Worm (Caenorhabditis elegans): ENCODE data around the gene F32H5.1.

The F32H5.1 gene

ce11 chrV:13372821-13373220, 15.0 kb upstream of the F32H5.1 start:
- TF ChIP-seq aha-1 (tag) (peak; percentile 44), lir-3 (tag; optimal IDR thresholded peaks at IDR 0.05) (no peak), egl-27 (tag; optimal IDR thresholded peaks at IDR 0.05) (no peak), ceh-20 (GFP tag; IDR thresholded peaks at IDR 0.05) (no peak), nhr-111 (GFP tag; optimal IDR thresholded peaks at IDR 0.05) (no peak), arid-1 (GFP tag; conservative IDR thresholded peaks at IDR 0.05) (no peak), mxl-3 (GFP tag; optimal IDR thresholded peaks at IDR 0.05) (no peak), nhr-102 (tag; optimal IDR thresholded peaks at IDR 0.05) (peak; percentile 14), zip-11 (GFP tag; IDR thresholded peaks at IDR 0.05) (no peak), nhr-77 (tag; optimal IDR thresholded peaks at IDR 0.05) (peak; percentile 75), dmd-6 (GFP tag; IDR thresholded peaks at IDR 0.05) (peak; percentile 78), nhr-28 (tag; optimal IDR thresholded peaks at IDR 0.05) (peak; percentile 82), lin-1 (GFP tag; IDR thresholded peaks at IDR 0.05) (peak; percentile 65; the same call in 1 of the 2 replicates), R02D3.7 (tag; optimal IDR thresholded peaks at IDR 0.05) (no peak), D1046.2 (GFP tag; IDR thresholded peaks at IDR 0.05) (no peak), vab-7 (GFP tag; IDR thresholded peaks at IDR 0.05) (no peak), nhr-48 (tag; optimal IDR thresholded peaks at IDR 0.05) (peak; percentile 7), php-3 (GFP tag; IDR thresholded peaks at IDR 0.05) (peak; percentile 39; the same call in 1 of the 2 replicates), ctbp-1 (GFP tag; IDR thresholded peaks at IDR 0.05) (no peak), set-16 (GFP tag; IDR thresholded peaks at IDR 0.05) (no peak; the same call in 1 of the 2 replicates), hlh-30 (tag; optimal IDR thresholded peaks at IDR 0.05; ENCODE audit: insufficient read depth) (peak; percentile 29), pha-4 (GFP tag; IDR thresholded peaks at IDR 0.05) (peak; percentile 24; the same call in 1 of the 2 replicates), pha-4 (tag; optimal IDR thresholded peaks at IDR 0.05) (no peak), daf-16 (GFP tag; optimal IDR thresholded peaks at IDR 0.05) (no peak), daf-16 (tag; optimal IDR thresholded peaks at IDR 0.05) (peak; percentile 91), ces-1 (GFP tag; optimal IDR thresholded peaks at IDR 0.05) (no peak), F44E2.7 (GFP tag; IDR thresholded peaks at IDR 0.05) (no peak), zfp-2 (tag; optimal IDR thresholded peaks at IDR 0.05) (no peak), spr-1 (tag; optimal IDR thresholded peaks at IDR 0.05) (no peak), tra-1 (GFP tag; IDR thresholded peaks at IDR 0.05) (no peak), pqm-1 (tag; optimal IDR thresholded peaks at IDR 0.05) (peak; percentile 92), dve-1 (tag; optimal IDR thresholded peaks at IDR 0.05; ENCODE audit: insufficient read depth) (peak; percentile 64), lsy-2 (tag; optimal IDR thresholded peaks at IDR 0.05) (no peak), ZK337.2 (GFP tag; IDR thresholded peaks at IDR 0.05) (no peak), madf-9 (GFP tag; conservative IDR thresholded peaks at IDR 0.05) (no peak), nhr-6 (tag; optimal IDR thresholded peaks at IDR 0.05) (peak; percentile 58), nhr-41 (GFP tag; IDR thresholded peaks at IDR 0.05) (peak; percentile 42; the same call in 1 of the 2 replicates), skn-1 (tag; optimal IDR thresholded peaks at IDR 0.05) (no peak), T20F7.1 (GFP tag; optimal IDR thresholded peaks at IDR 0.05) (no peak), Y105C5A.15 (GFP tag; IDR thresholded peaks at IDR 0.05) (no peak), ztf-7 (tag; optimal IDR thresholded peaks at IDR 0.05) (no peak), dmd-8 (GFP tag; IDR thresholded peaks at IDR 0.05) (no peak), aly-2 (tag; optimal IDR thresholded peaks at IDR 0.05) (no peak), mdl-1 (tag; optimal IDR thresholded peaks at IDR 0.05) (peak in 1 of 2 experiments; percentile 49), snpc-1.2 (GFP tag; IDR thresholded peaks at IDR 0.05) (no peak), hlh-11 (tag; optimal IDR thresholded peaks at IDR 0.05) (peak; percentile 69), nhr-10 (tag; optimal IDR thresholded peaks at IDR 0.05) (no peak), nhr-25 (tag; optimal IDR thresholded peaks at IDR 0.05; ENCODE audit: borderline replicate concordance, insufficient read depth) (no peak)

Measured in whole organism, L4 larva.